Worm (Caenorhabditis elegans): ENCODE measurements around the gene cht-6.

- TF ChIP-seq snpc-4 (tag; optimal IDR thresholded peaks at IDR 0.05), result no peak
- TF ChIP-seq mdl-1 (tag; optimal IDR thresholded peaks at IDR 0.05), result no peak
- TF ChIP-seq blmp-1 (tag; optimal IDR thresholded peaks at IDR 0.05; ENCODE audit: insufficient read depth), result no peak
- no peak for TF ChIP-seq nhr-12 (tag; optimal IDR thresholded peaks at IDR 0.05)
- TF ChIP-seq nhr-11 (tag; optimal IDR thresholded peaks at IDR 0.05), result no peak
- TF ChIP-seq nhr-77 (tag; optimal IDR thresholded peaks at IDR 0.05), result no peak
- no peak for TF ChIP-seq lin-13 (GFP tag; optimal IDR thresholded peaks at IDR 0.05)
Observed at ce11 chrV:6425927-6426326, 11.1 kb downstream of the cht-6 start, which contains the start of gene T05H4.11.
